Worm (Caenorhabditis elegans): ENCODE data around the gene pho-7.

DNA sequence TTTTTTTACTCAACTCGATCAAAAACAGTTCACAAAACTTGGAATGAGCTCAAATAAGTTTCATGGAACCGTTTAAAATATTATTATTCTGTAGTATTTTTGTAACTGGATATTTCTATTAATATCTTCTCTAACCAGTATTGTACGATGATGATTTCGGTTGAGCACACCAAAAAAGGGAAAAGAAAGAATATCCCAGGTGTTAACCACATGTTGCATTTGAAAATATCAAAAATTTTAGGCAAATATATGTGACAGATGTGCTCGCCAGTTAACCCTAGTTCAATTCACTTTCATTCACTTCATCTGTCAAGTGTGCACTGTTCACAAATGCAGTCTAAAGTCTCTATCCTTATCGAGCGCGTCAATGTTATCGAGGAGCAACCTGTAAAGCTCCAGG is 50.2 kb downstream of the pho-7 start, which contains the start of gene F47B10.4:
- TF ChIP-seq mep-1 (tag; optimal IDR thresholded peaks at IDR 0.05) (no peak), fkh-10 (GFP tag; optimal IDR thresholded peaks at IDR 0.05) (no peak), Y48G9A.11 (GFP tag; IDR thresholded peaks at IDR 0.05) (no peak), nhr-28 (tag; optimal IDR thresholded peaks at IDR 0.05) (no peak), ceh-82 (tag; optimal IDR thresholded peaks at IDR 0.05) (no peak), hmg-1.1 (GFP tag; IDR thresholded peaks at IDR 0.05) (no peak), nhr-237 (tag; optimal IDR thresholded peaks at IDR 0.05) (no peak), skn-1 (tag; optimal IDR thresholded peaks at IDR 0.05) (no peak), nhr-102 (tag; optimal IDR thresholded peaks at IDR 0.05) (no peak), mdt-29 (GFP tag; IDR thresholded peaks at IDR 0.05) (no peak)

Measured in whole organism, L4 larva.